Worm (Caenorhabditis elegans) whole organism, early embryonic: Measurements from ENCODE around the gene pab-2.

Source experiments
- B0310.2 ChIP-seq: sonication (generic microtip); optimal IDR thresholded peaks from 2 replicates; lab custom pipeline; 2016; ENCODE audit warnings: mild to moderate bottlenecking, missing genetic modification characterization, missing compliant biosample characterization
- F13C5.2 ChIP-seq: sonication (generic microtip); optimal IDR thresholded peaks from 2 replicates; lab custom pipeline; 2017; ENCODE audit warnings: mild to moderate bottlenecking, missing genetic modification characterization, inconsistent platforms, missing compliant biosample characterization
- aly-1 ChIP-seq: sonication (generic microtip); optimal IDR thresholded peaks from 2 replicates; lab custom pipeline; 2016; ENCODE audit warnings: missing genetic modification characterization, missing compliant biosample characterization
- ama-1 ChIP-seq: fragments of 150-350 bp; optimal IDR thresholded peaks from 2 replicates; lab custom pipeline; 2014
- ceh-13 ChIP-seq: fragments of 200-800 bp; sonication (Bioruptor generic); optimal IDR thresholded peaks from 2 replicates; lab custom pipeline; 2018; ENCODE audit warnings: mild to moderate bottlenecking, missing genetic modification characterization, missing compliant biosample characterization
- ceh-36 ChIP-seq: sonication (generic microtip); optimal IDR thresholded peaks from 2 replicates; lab custom pipeline; 2016; ENCODE audit warnings: missing genetic modification characterization, inconsistent platforms, missing compliant biosample characterization
- ets-7 ChIP-seq: sonication (generic microtip); optimal IDR thresholded peaks from 2 replicates; lab custom pipeline; 2016; ENCODE audit warnings: missing genotype, missing genetic modification characterization, missing compliant biosample characterization
- flt-1 ChIP-seq: fragments of 200-800 bp; sonication (Bioruptor generic); IDR thresholded peaks from 2 replicates; pipeline ENCODE4 v1.3.6; 2022; ENCODE audit warnings: missing genetic modification characterization, missing compliant biosample characterization
- hmbx-1 ChIP-seq: sonication (generic microtip); optimal IDR thresholded peaks from 2 replicates; lab custom pipeline; 2016; ENCODE audit warnings: mild to moderate bottlenecking, missing genetic modification characterization, missing compliant biosample characterization
- hmg-4 ChIP-seq: fragments of 200-800 bp; sonication (Bioruptor generic); optimal IDR thresholded peaks from 2 replicates; lab custom pipeline; 2018; ENCODE audit warnings: mild to moderate bottlenecking, missing genetic modification characterization, missing compliant biosample characterization
- hnd-1 ChIP-seq: sonication (generic microtip); optimal IDR thresholded peaks from 2 replicates; lab custom pipeline; 2016; ENCODE audit warnings: missing genetic modification characterization, missing compliant biosample characterization
- pes-1 ChIP-seq: fragments of 200-800 bp; sonication (Bioruptor generic); IDR thresholded peaks from 2 replicates; pipeline ENCODE4 v1.3.6; 2022; ENCODE audit warnings: missing genetic modification reagents, missing genetic modification characterization, missing compliant biosample characterization
- scrt-1 ChIP-seq: fragments of 200-800 bp; sonication (Bioruptor generic); IDR thresholded peaks from 2 replicates; pipeline ENCODE4 v1.3.6; 2022; ENCODE audit warnings: missing genetic modification characterization, missing compliant biosample characterization
- sea-1 ChIP-seq: fragments of 200-800 bp; sonication (Bioruptor generic); conservative IDR thresholded peaks from 2 replicates; pipeline ENCODE4 v1.3.6; 2022; ENCODE audit warnings: missing genetic modification characterization, missing compliant biosample characterization
- tbx-11 ChIP-seq: fragments of 200-800 bp; sonication (Bioruptor generic); IDR thresholded peaks from 2 replicates; pipeline ENCODE4 v1.3.6; 2022; ENCODE audit warnings: missing genetic modification characterization, missing compliant biosample characterization
- tbx-37 ChIP-seq: fragments of 200-800 bp; sonication (Bioruptor generic); conservative IDR thresholded peaks from 2 replicates; pipeline ENCODE4 v1.3.6; 2022; ENCODE audit warnings: missing genetic modification reagents, missing genetic modification characterization, missing compliant biosample characterization
- tra-4 ChIP-seq: sonication (generic microtip); optimal IDR thresholded peaks from 2 replicates; lab custom pipeline; 2017; ENCODE audit warnings: missing genetic modification characterization, missing compliant biosample characterization

pab-2 gene

DNA sequence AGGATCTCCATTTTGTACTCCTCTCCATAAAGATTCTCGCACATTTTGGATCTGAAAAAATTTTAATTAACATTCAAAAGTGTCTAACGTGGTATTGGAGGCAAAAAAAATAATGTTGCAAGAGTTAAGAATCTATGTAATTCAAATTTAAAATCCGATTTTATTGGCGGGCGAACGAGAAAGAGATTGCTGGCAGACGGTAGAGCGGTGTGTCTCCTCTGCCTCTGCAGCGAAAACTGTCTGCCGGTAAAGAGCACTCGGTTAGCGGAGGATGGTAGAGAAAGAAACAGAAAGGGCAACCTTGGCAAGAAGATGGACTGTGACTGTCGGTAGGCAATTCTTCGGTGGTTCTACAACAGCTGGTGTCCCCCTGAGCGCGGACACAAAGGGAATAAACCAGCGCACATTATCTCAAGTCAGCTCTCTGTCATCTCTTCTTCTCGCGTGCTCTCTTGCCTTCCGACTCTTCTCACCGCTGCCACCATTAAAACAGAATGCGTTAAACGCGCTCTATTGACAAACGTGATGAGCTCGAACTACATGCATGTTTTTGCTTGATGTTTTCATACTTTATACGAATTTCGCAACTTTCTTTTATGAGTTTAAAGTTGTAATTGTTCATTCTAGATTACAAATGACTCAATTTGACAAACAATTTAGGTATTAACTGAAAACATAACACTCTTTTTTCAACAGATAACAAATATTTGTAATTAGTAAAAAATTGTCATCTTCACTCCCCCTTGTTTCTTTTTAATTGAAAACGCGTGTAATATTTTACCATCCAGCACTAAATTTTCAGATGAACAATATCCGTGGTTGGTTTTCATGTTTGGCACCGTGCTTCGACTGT is 8.1 kb downstream of the pab-2 start, which contains the start of the genes cdk-4 and F18H3.1:
cdk-4 (minus strand) TSS at position 51 of the 853 bp plus-strand sequence.
F18H3.1 (plus strand) TSS at position 803 of the 853 bp plus-strand sequence.
- TF ChIP-seq F13C5.2 (peak; percentile 43), tbx-11 (GFP tag; lab: Robert Waterston, UW) (no peak), tra-4 (tag; lab: Kevin White, UChicago) (no peak), hmg-4 (GFP tag; lab: Kevin White, UChicago) (peak; percentile 69), pes-1 (GFP tag; lab: Robert Waterston, UW) (0 out of 2 replicates have a peak, but pooled peaks have one; percentile 8)

ce11 chrX:13514384-13514783 is 12.8 kb downstream of the pab-2 start:
- TF ChIP-seq sea-1 (GFP tag; lab: Robert Waterston, UW) (no peak), ama-1 (lab: Kevin White, UChicago) (no peak), tbx-11 (GFP tag; lab: Robert Waterston, UW) (no peak), hmg-4 (GFP tag; lab: Kevin White, UChicago) (no peak), hnd-1 (tag; lab: Kevin White, UChicago) (no peak), ets-7 (tag; lab: Kevin White, UChicago) (no peak), aly-1 (no peak), F13C5.2 (no peak), B0310.2 (tag; lab: Kevin White, UChicago) (no peak), tbx-37 (GFP tag; lab: Robert Waterston, UW) (no peak), hmbx-1 (tag; lab: Kevin White, UChicago) (no peak), ceh-36 (tag; lab: Kevin White, UChicago) (no peak), flt-1 (GFP tag; lab: Robert Waterston, UW) (no peak), ceh-13 (GFP tag; lab: Kevin White, UChicago) (no peak), pes-1 (GFP tag; lab: Robert Waterston, UW) (no peak), scrt-1 (GFP tag; lab: Robert Waterston, UW) (no peak), tra-4 (tag; lab: Kevin White, UChicago) (no peak)

DNA sequence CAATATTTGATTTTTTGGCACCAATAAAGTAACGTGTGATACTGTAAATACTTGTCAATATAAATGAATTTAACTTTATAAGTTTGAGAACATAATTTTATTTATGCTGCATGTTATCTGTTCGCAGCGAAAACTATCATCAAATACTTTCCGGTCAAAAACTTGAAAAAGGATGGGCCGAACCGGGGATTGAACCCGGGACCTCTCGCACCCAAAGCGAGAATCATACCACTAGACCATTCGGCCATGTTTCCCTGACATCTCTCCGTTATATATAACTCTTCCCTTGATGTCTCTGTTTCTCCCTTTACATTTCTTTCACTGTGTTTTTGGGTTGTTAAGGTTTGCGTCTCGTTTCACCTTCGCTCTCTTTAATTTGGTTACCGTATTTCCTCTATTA is 15.4 kb downstream of the pab-2 start:
- TF ChIP-seq pes-1 (GFP tag; lab: Robert Waterston, UW): peak; percentile 90
- TF ChIP-seq scrt-1 (GFP tag; lab: Robert Waterston, UW): peak; percentile 87
- TF ChIP-seq ets-7 (tag; lab: Kevin White, UChicago): peak; percentile 72
- peak; percentile 84 for TF ChIP-seq tbx-11 (GFP tag; lab: Robert Waterston, UW)
- TF ChIP-seq ceh-13 (GFP tag; lab: Kevin White, UChicago): peak; percentile 69
- TF ChIP-seq F13C5.2: peak; percentile 87
- TF ChIP-seq hmbx-1 (tag; lab: Kevin White, UChicago): peak; percentile 63
- peak; percentile 86 for TF ChIP-seq hmg-4 (GFP tag; lab: Kevin White, UChicago)
- TF ChIP-seq tra-4 (tag; lab: Kevin White, UChicago): peak; percentile 36
- TF ChIP-seq ama-1 (lab: Kevin White, UChicago): no peak
- TF ChIP-seq tbx-37 (GFP tag; lab: Robert Waterston, UW): peak; percentile 86
- TF ChIP-seq sea-1 (GFP tag; lab: Robert Waterston, UW): peak; percentile 92
- TF ChIP-seq ceh-36 (tag; lab: Kevin White, UChicago): peak; percentile 70
- peak; percentile 73 for TF ChIP-seq hnd-1 (tag; lab: Kevin White, UChicago)
- peak; percentile 86 for TF ChIP-seq flt-1 (GFP tag; lab: Robert Waterston, UW)
- TF ChIP-seq aly-1: peak; percentile 76
- peak; percentile 73 for TF ChIP-seq B0310.2 (tag; lab: Kevin White, UChicago)

DNA sequence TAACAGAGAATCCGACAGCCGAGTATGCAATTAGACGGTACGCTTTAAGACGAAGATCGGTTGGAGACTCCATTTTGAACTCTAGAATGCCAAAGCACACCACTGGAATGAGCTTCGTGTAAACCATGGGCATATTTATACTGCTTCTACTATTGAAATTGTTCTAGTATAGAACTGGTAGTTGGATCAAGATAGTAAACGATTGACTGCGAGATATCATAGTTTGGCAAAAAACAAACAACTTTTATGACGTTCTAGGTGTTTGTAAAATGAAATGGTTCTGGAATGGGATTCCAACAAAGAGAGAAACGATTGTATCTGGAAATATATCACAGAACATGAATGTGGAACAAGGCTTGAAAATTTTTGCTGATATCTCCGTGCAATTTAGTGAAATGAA is 16.2 kb downstream of the pab-2 start, which contains the start of gene col-185:
col-185 (minus strand) TSS at position 101 of the 400 bp plus-strand sequence.
- no peak for TF ChIP-seq ceh-36 (tag; lab: Kevin White, UChicago)

- TF ChIP-seq tbx-11 (GFP tag; lab: Robert Waterston, UW): no peak
- no peak for TF ChIP-seq sea-1 (GFP tag; lab: Robert Waterston, UW)
- no peak for TF ChIP-seq aly-1
- TF ChIP-seq B0310.2 (tag; lab: Kevin White, UChicago): no peak
- TF ChIP-seq tra-4 (tag; lab: Kevin White, UChicago): no peak
- no peak for TF ChIP-seq F13C5.2
- TF ChIP-seq hmg-4 (GFP tag; lab: Kevin White, UChicago): no peak
- TF ChIP-seq pes-1 (GFP tag; lab: Robert Waterston, UW): no peak
- no peak for TF ChIP-seq hmbx-1 (tag; lab: Kevin White, UChicago)
- TF ChIP-seq scrt-1 (GFP tag; lab: Robert Waterston, UW): no peak
- TF ChIP-seq tbx-37 (GFP tag; lab: Robert Waterston, UW): no peak
- no peak for TF ChIP-seq ceh-13 (GFP tag; lab: Kevin White, UChicago)
- TF ChIP-seq flt-1 (GFP tag; lab: Robert Waterston, UW): no peak
These were observed 16.9 kb downstream of the pab-2 start for ce11 chrX:13510234-13510837.

DNA sequence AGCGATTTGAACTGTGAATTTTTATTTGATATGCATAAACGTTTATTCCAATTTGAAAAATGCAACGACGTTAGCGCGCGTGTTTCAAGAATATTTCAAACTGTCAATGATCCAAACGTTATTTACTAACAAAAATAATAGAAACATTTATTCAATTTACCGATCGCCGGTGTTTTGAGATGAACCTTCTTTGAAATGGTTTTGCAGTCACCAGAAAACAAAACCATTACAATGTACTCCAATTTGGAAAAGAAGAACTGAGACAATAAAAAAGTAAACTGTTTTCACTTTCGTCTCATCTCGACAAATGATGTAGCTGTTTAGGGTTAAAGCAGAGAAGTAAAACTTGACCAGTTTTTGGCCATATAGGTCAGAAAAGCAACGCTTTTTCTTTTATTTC is 20.0 kb downstream of the pab-2 start, which contains the start of gene H06A10.1:
H06A10.1 (plus strand) TSS at position 301 of the 400 bp plus-strand sequence.
- TF ChIP-seq ceh-36 (tag; lab: Kevin White, UChicago): no peak
- TF ChIP-seq pes-1 (GFP tag; lab: Robert Waterston, UW): no peak

DNA sequence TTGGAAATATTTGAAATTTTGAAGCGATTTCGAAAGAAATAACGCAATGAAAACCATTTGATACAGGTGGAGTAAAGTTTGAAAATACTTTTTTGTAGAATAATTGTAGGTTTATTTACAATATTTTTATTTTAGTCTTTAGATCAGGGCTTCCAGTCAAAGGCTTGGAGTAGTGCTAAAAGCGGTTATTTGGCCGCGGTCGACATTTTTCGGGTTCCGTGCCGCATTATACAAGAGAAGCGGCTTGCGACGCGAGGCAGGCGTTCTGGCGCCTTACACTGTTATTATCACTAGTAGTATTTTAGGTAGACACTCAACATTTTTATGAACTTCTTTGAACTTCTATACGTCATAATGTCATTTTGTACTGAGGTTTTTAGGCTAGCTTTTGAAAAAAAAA is 20.7 kb downstream of the pab-2 start:
- TF ChIP-seq F13C5.2 (no peak), tbx-37 (GFP tag; lab: Robert Waterston, UW) (no peak), ceh-36 (tag; lab: Kevin White, UChicago) (no peak), hmbx-1 (tag; lab: Kevin White, UChicago) (no peak)
